Fruit fly (Drosophila melanogaster): ENCODE measurements around the gene Set2.

- TF ChIP-seq vri (GFP tag; optimal IDR thresholded peaks at IDR 0.05) (no peak), svp (GFP tag) (no peak), CG6808 (GFP tag; optimal IDR thresholded peaks at IDR 0.05) (no peak), CG10669 (GFP tag; optimal IDR thresholded peaks at IDR 0.05) (no peak), CG10631 (GFP tag; optimal IDR thresholded peaks at IDR 0.05) (no peak), Hr38 (GFP tag; optimal IDR thresholded peaks at IDR 0.05) (no peak), CG16779 (tag; optimal IDR thresholded peaks at IDR 0.05) (no peak), dsx (GFP tag; optimal IDR thresholded peaks at IDR 0.05; ENCODE audit: poor library complexity, severe bottlenecking) (no peak), CG6792 (GFP tag; optimal IDR thresholded peaks at IDR 0.05) (no peak), Blimp-1 (GFP tag; optimal IDR thresholded peaks at IDR 0.05) (no peak), CG4318 (GFP tag; optimal IDR thresholded peaks at IDR 0.05) (no peak), CG8119 (GFP tag; IDR thresholded peaks at IDR 0.05) (no peak)
Observed at dm6 chrX:13402763-13403162, 10.3 kb upstream of the Set2 start, which contains the start of gene CG12725.

All from whole organism, prepupa.